Worm (Caenorhabditis elegans) whole organism, L2 larva: Measurements from ENCODE around the gene col-185.

Experiments
- C34F6.9 ChIP-seq: fragments of 150-350 bp; optimal IDR thresholded peaks from 2 replicates; lab custom pipeline; 2014; ENCODE audit warnings: missing biosample characterization, missing genetic modification characterization
- R02D3.7 ChIP-seq: fragments of 150-350 bp; optimal IDR thresholded peaks from 2 replicates; lab custom pipeline; 2014; ENCODE audit warnings: missing biosample characterization, missing genetic modification characterization
- Y55F3AM.14 ChIP-seq: fragments of 200-800 bp; sonication (Bioruptor generic); optimal IDR thresholded peaks from 2 replicates; lab custom pipeline; 2018; ENCODE audit warnings: mild to moderate bottlenecking, missing genetic modification characterization, missing compliant biosample characterization
- ZK546.5 ChIP-seq: sonication (generic microtip); optimal IDR thresholded peaks from 2 replicates; lab custom pipeline; 2017; ENCODE audit warnings: missing biosample characterization, missing genetic modification characterization
- alr-1 ChIP-seq: fragments of 150-350 bp; optimal IDR thresholded peaks from 2 replicates; lab custom pipeline; 2014; ENCODE audit warnings: missing biosample characterization, missing genetic modification characterization
- aly-2 ChIP-seq: fragments of 150-350 bp; optimal IDR thresholded peaks from 2 replicates; lab custom pipeline; 2014; ENCODE audit warnings: missing biosample characterization, missing genetic modification characterization
- ama-1 ChIP-seq: fragments of 150-350 bp; optimal IDR thresholded peaks from 2 replicates; lab custom pipeline; 2018; ENCODE audit warnings: inconsistent platforms
- blmp-1 ChIP-seq: sonication (generic microtip); optimal IDR thresholded peaks from 2 replicates; lab custom pipeline; 2017; ENCODE audit warnings: missing genetic modification characterization, mild to moderate bottlenecking, missing compliant biosample characterization, antibody characterized with exemption, moderate library complexity; ENCODE audit not compliant: insufficient read depth
- ceh-82 ChIP-seq: fragments of 150-350 bp; optimal IDR thresholded peaks from 2 replicates; lab custom pipeline; 2014; ENCODE audit warnings: missing biosample characterization, missing genetic modification characterization
- crh-2 ChIP-seq: sonication (generic microtip); optimal IDR thresholded peaks from 2 replicates; lab custom pipeline; 2017; ENCODE audit warnings: missing biosample characterization, missing genetic modification characterization
- dmd-4 ChIP-seq: sonication (generic microtip); optimal IDR thresholded peaks from 2 replicates; lab custom pipeline; 2017; ENCODE audit warnings: missing biosample characterization, missing genetic modification characterization
- egl-27 ChIP-seq: sonication (generic microtip); optimal IDR thresholded peaks from 3 replicates; lab custom pipeline; 2017; ENCODE audit warnings: missing biosample characterization, missing genetic modification reagents, missing genetic modification characterization
- fos-1 ChIP-seq: fragments of 150-350 bp; optimal IDR thresholded peaks from 2 replicates; lab custom pipeline; 2014; ENCODE audit warnings: missing biosample characterization, missing genetic modification characterization
- gmeb-1 ChIP-seq: fragments of 150-350 bp; optimal IDR thresholded peaks from 2 replicates; lab custom pipeline; 2014; ENCODE audit warnings: missing biosample characterization, missing genetic modification characterization
- lin-11 ChIP-seq: fragments of 150-350 bp; sonication (generic microtip); optimal IDR thresholded peaks from 2 replicates; lab custom pipeline; 2014; ENCODE audit warnings: missing biosample characterization, missing genetic modification characterization, inconsistent platforms, mixed read lengths
- lin-13 ChIP-seq: fragments of 150-350 bp; optimal IDR thresholded peaks from 2 replicates; lab custom pipeline; 2014; ENCODE audit warnings: missing biosample characterization, missing genetic modification reagents, missing genetic modification characterization
- lin-39 ChIP-seq: fragments of 150-350 bp; optimal IDR thresholded peaks from 2 replicates; lab custom pipeline; 2014; ENCODE audit warnings: missing biosample characterization, missing genetic modification reagents, missing genetic modification characterization
- lsy-2 ChIP-seq, 2 experiments: fragments of 150-350 bp in 1 of 2; sonication (generic microtip) in 1 of 2; optimal IDR thresholded peaks; 2 replicates each; lab custom pipeline; 2014 to 2017; ENCODE audit warnings: missing biosample characterization in 2 of 2, missing genetic modification characterization in 2 of 2
- mab-5 ChIP-seq: fragments of 150-350 bp; optimal IDR thresholded peaks from 2 replicates; lab custom pipeline; 2014; ENCODE audit warnings: missing biosample characterization, missing genetic modification characterization
- mbf-1 ChIP-seq: sonication (generic microtip); optimal IDR thresholded peaks from 2 replicates; lab custom pipeline; 2017; ENCODE audit warnings: missing biosample characterization, missing genetic modification characterization
- mdl-1 ChIP-seq, 2 experiments: fragments of 150-350 bp in 1 of 2; sonication (generic microtip) in 1 of 2; optimal IDR thresholded peaks; 2 replicates each; lab custom pipeline; 2017; ENCODE audit warnings: missing biosample characterization in 2 of 2, missing genetic modification characterization in 2 of 2
- nhr-10 ChIP-seq: sonication (generic microtip); optimal IDR thresholded peaks from 2 replicates; lab custom pipeline; 2017; ENCODE audit warnings: missing biosample characterization, missing genetic modification characterization
- nhr-11 ChIP-seq: fragments of 150-350 bp; optimal IDR thresholded peaks from 2 replicates; lab custom pipeline; 2014; ENCODE audit warnings: missing biosample characterization, missing genetic modification characterization
- nhr-12 ChIP-seq: fragments of 150-350 bp; optimal IDR thresholded peaks from 2 replicates; lab custom pipeline; 2014; ENCODE audit warnings: missing biosample characterization, missing genetic modification characterization
- nhr-129 ChIP-seq: fragments of 150-350 bp; optimal IDR thresholded peaks from 2 replicates; lab custom pipeline; 2014; ENCODE audit warnings: missing biosample characterization, missing genetic modification characterization
- nhr-21 ChIP-seq: fragments of 150-350 bp; optimal IDR thresholded peaks from 2 replicates; lab custom pipeline; 2014; ENCODE audit warnings: missing biosample characterization, missing genetic modification characterization
- nhr-25 ChIP-seq: fragments of 150-350 bp; sonication (generic microtip); optimal IDR thresholded peaks from 3 replicates; lab custom pipeline; 2014; ENCODE audit warnings: missing biosample characterization, missing genetic modification characterization
- nhr-6 ChIP-seq: fragments of 150-350 bp; optimal IDR thresholded peaks from 2 replicates; lab custom pipeline; 2014; ENCODE audit warnings: missing biosample characterization, missing genetic modification characterization
- nhr-77 ChIP-seq: fragments of 150-350 bp; optimal IDR thresholded peaks from 2 replicates; lab custom pipeline; 2014; ENCODE audit warnings: missing biosample characterization, missing genetic modification characterization
- sem-4 ChIP-seq: fragments of 150-350 bp; optimal IDR thresholded peaks from 2 replicates; lab custom pipeline; 2014; ENCODE audit warnings: missing biosample characterization, missing genetic modification reagents, missing genetic modification characterization
- skn-1 ChIP-seq: sonication (generic microtip); optimal IDR thresholded peaks from 2 replicates; lab custom pipeline; 2017; ENCODE audit warnings: missing biosample characterization, missing genetic modification characterization
- sma-3 ChIP-seq: sonication (generic microtip); optimal IDR thresholded peaks from 2 replicates; lab custom pipeline; 2016; ENCODE audit warnings: missing genetic modification reagents, missing genetic modification characterization, missing compliant biosample characterization
- sma-9 ChIP-seq, 2 experiments: fragments of 150-350 bp in 1 of 2; sonication (generic microtip) in 1 of 2; optimal IDR thresholded peaks; 2 replicates each; lab custom pipeline; 2014 to 2016; ENCODE audit warnings: missing genetic modification characterization in 2 of 2, mild to moderate bottlenecking in 1 of 2, missing biosample characterization in 1 of 2, missing compliant biosample characterization in 1 of 2, missing genetic modification reagents in 1 of 2, moderate library complexity in 1 of 2
- snpc-4 ChIP-seq: fragments of 150-350 bp; optimal IDR thresholded peaks from 2 replicates; lab custom pipeline; 2014; ENCODE audit warnings: missing biosample characterization, missing genetic modification characterization
- unc-39 ChIP-seq: fragments of 150-350 bp; optimal IDR thresholded peaks from 2 replicates; lab custom pipeline; 2014; ENCODE audit warnings: missing biosample characterization, missing genetic modification characterization
- unc-55 ChIP-seq: fragments of 150-350 bp; sonication (generic microtip); optimal IDR thresholded peaks from 3 replicates; lab custom pipeline; 2014; ENCODE audit warnings: missing biosample characterization, missing genetic modification reagents, missing genetic modification characterization
- unc-62 ChIP-seq: fragments of 150-350 bp; optimal IDR thresholded peaks from 2 replicates; lab custom pipeline; 2014; ENCODE audit warnings: missing biosample characterization, missing genetic modification reagents, missing genetic modification characterization
- zag-1 ChIP-seq: fragments of 150-350 bp; optimal IDR thresholded peaks from 2 replicates; lab custom pipeline; 2014; ENCODE audit warnings: missing biosample characterization, missing genetic modification characterization
- ztf-1 ChIP-seq: fragments of 200-800 bp; sonication (Bioruptor generic); conservative IDR thresholded peaks from 2 replicates; pipeline ENCODE4 v1.3.6; 2022; ENCODE audit warnings: missing genetic modification characterization, missing compliant biosample characterization
- ztf-4 ChIP-seq: fragments of 150-350 bp; optimal IDR thresholded peaks from 2 replicates; lab custom pipeline; 2014; ENCODE audit warnings: missing biosample characterization, missing genetic modification characterization

col-185 gene

ce11 chrX:13544544-13545021, 33.7 kb upstream of the col-185 start:
- TF ChIP-seq mbf-1 (tag; lab: Kevin White, UChicago), result no peak
- TF ChIP-seq ztf-4 (tag; lab: Kevin White, UChicago), result no peak
- TF ChIP-seq ama-1 (lab: Kevin White, UChicago), result peak; percentile 78
- TF ChIP-seq nhr-25, result peak; percentile 2
- peak; percentile 60 for TF ChIP-seq nhr-21 (tag; lab: Kevin White, UChicago)
- TF ChIP-seq snpc-4 (tag; lab: Kevin White, UChicago), result no peak
- TF ChIP-seq crh-2 (tag; lab: Kevin White, UChicago), result peak; percentile 3
- TF ChIP-seq unc-55 (GFP tag; lab: Kevin White, UChicago), result peak; percentile 81
- TF ChIP-seq alr-1 (tag; lab: Kevin White, UChicago), result no peak

ce11 chrX:13543350-13543749, 32.5 kb upstream of the col-185 start:
- TF ChIP-seq zag-1 (tag; lab: Kevin White, UChicago) (no peak), egl-27 (tag; lab: Kevin White, UChicago) (no peak), nhr-25 (no peak), ceh-82 (tag; lab: Kevin White, UChicago) (no peak), nhr-21 (tag; lab: Kevin White, UChicago) (no peak), ztf-1 (GFP tag; lab: Robert Waterston, UW) (no peak), C34F6.9 (tag; lab: Kevin White, UChicago) (no peak), nhr-77 (tag; lab: Kevin White, UChicago) (no peak), dmd-4 (tag; lab: Kevin White, UChicago) (no peak), sem-4 (tag; lab: Kevin White, UChicago) (no peak)

- TF ChIP-seq nhr-6 (no peak), mab-5 (tag; lab: Kevin White, UChicago) (no peak), ceh-82 (tag; lab: Kevin White, UChicago) (no peak), skn-1 (tag; lab: Kevin White, UChicago) (no peak), nhr-129 (tag; lab: Kevin White, UChicago) (peak; percentile 10), aly-2 (tag; lab: Kevin White, UChicago) (no peak), blmp-1 (tag; lab: Kevin White, UChicago) (peak; percentile 31), nhr-77 (tag; lab: Kevin White, UChicago) (no peak), fos-1 (no peak), sma-9 (GFP tag; optimal IDR thresholded peaks at IDR 0.05; lab: Kevin White, UChicago) (peak; percentile 51), sma-9 (tag; optimal IDR thresholded peaks at IDR 0.05; lab: Kevin White, UChicago) (no peak), Y55F3AM.14 (peak; percentile 29), lin-11 (tag; lab: Kevin White, UChicago) (no peak), mdl-1 (tag; optimal IDR thresholded peaks at IDR 0.05; lab: Kevin White, UChicago) (no peak), crh-2 (tag; lab: Kevin White, UChicago) (peak; percentile 17), sem-4 (tag; lab: Kevin White, UChicago) (peak; percentile 12), lin-39 (tag; lab: Kevin White, UChicago) (no peak), gmeb-1 (tag; lab: Kevin White, UChicago) (no peak), unc-39 (tag; lab: Kevin White, UChicago) (no peak), nhr-11 (tag; lab: Kevin White, UChicago) (no peak), unc-62 (GFP tag; lab: Kevin White, UChicago) (no peak), C34F6.9 (tag; lab: Kevin White, UChicago) (peak; percentile 56), lin-13 (GFP tag; lab: Kevin White, UChicago) (peak; percentile 26), R02D3.7 (tag; lab: Kevin White, UChicago) (no peak), alr-1 (tag; lab: Kevin White, UChicago) (no peak), nhr-10 (no peak), ztf-4 (tag; lab: Kevin White, UChicago) (peak; percentile 38), ZK546.5 (tag; lab: Kevin White, UChicago) (no peak), sma-3 (GFP tag; lab: Kevin White, UChicago) (no peak), unc-55 (GFP tag; lab: Kevin White, UChicago) (peak; percentile 37), ama-1 (lab: Kevin White, UChicago) (peak; percentile 26), lsy-2 (tag; optimal IDR thresholded peaks at IDR 0.05; lab: Kevin White, UChicago) (peak in 1 of 2 experiments; percentile 33), nhr-12 (no peak)
Measured at ce11 chrX:13542757-13543156, 31.9 kb upstream of the col-185 start.
